Worm (Caenorhabditis elegans) whole organism, L4 larva: ENCODE measurements around the gene egl-4.

Experiments
- R02D3.7 ChIP-seq: fragments of 150-350 bp; sonication (generic microtip); optimal IDR thresholded peaks from 3 replicates; lab custom pipeline; 2014; ENCODE audit warnings: missing biosample characterization, missing genetic modification characterization
- aha-1 ChIP-seq: fragments of 150-350 bp; peaks from one replicate; lab custom pipeline; 2014; ENCODE audit warnings: missing biosample characterization, missing genetic modification characterization
- hlh-30 ChIP-seq: sonication (generic microtip); optimal IDR thresholded peaks from 2 replicates; lab custom pipeline; 2017; ENCODE audit warnings: antibody characterized with exemption, mild to moderate bottlenecking, missing genetic modification characterization, missing compliant biosample characterization; ENCODE audit not compliant: insufficient read depth
- lin-38 ChIP-seq: fragments of 200-800 bp; sonication (Bioruptor generic); IDR thresholded peaks from 2 replicates; pipeline ENCODE4 v1.3.6; 2022; ENCODE audit warnings: missing genetic modification reagents, missing genetic modification characterization, missing compliant biosample characterization
- lir-3 ChIP-seq: sonication (generic microtip); optimal IDR thresholded peaks from 2 replicates; lab custom pipeline; 2016; ENCODE audit warnings: mild to moderate bottlenecking, missing genetic modification characterization, missing compliant biosample characterization
- lsy-2 ChIP-seq, 2 experiments: fragments of 150-350 bp in 1 of 2; sonication (generic microtip) in 1 of 2; optimal IDR thresholded peaks; 2 replicates each; lab custom pipeline; 2014 to 2017; ENCODE audit warnings: missing biosample characterization in 2 of 2, missing genetic modification characterization in 2 of 2
- nhr-28 ChIP-seq: fragments of 150-350 bp; optimal IDR thresholded peaks from 2 replicates; lab custom pipeline; 2014; ENCODE audit warnings: missing biosample characterization, missing genetic modification characterization

The egl-4 gene

DNA sequence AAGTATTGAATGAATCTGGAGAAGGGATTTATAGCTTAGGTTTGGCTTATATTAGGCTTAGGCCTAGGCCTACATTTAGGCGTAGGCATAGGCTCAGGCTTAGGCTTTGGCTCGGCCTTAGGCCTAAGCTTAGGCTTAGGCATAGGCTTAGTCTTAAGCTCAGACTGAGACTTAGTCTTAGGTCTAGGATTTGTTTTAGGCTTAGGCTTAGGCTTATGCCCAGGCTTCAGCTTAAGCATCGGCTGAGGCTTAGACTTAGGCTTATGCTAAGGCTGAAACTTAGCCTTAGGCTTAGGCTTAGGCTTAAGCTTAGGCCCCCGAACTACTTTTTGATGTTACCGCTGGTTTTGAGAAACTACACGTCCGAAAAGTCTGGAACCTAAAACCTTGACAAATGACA is 72.6 kb downstream of the egl-4 start (continued):
- TF ChIP-seq aha-1 (tag; lab: Kevin White, UChicago): peak; percentile 65
- TF ChIP-seq, all 104 proteins: peak for 2

DNA sequence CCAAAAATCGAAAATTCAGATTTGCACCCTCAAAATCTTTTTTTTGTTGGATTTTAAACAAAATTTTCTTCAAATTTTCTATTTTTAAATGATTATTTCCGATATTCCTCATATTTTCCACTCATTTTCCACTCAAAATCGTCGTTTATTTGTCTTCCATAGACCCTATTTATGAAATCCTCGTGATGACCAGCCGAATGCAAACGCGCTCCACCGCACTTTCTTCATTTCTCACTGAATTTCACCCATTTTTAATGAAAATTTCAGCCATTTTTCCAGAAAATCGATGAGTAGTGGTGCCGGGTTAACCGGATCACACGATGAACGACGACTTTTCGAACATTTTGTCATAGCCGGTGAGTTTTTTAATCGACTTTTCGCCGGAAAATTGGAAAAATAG is 75.9 kb downstream of the egl-4 start, which contains the start of gene denn-4:
Gene denn-4, plus strand, starts transcription at position 280 of the 400 bp plus-strand sequence.
- peak; percentile 91 for TF ChIP-seq lin-38 (GFP tag; lab: Robert Waterston, UW)
- TF ChIP-seq lsy-2 (tag; optimal IDR thresholded peaks at IDR 0.05; lab: Kevin White, UChicago): peak in 1 of 2 experiments; percentile 14
- TF ChIP-seq nhr-28: peak; percentile 6
- TF ChIP-seq hlh-30 (tag; lab: Kevin White, UChicago): peak; percentile 85
- no peak for TF ChIP-seq lir-3 (tag; lab: Kevin White, UChicago)

DNA sequence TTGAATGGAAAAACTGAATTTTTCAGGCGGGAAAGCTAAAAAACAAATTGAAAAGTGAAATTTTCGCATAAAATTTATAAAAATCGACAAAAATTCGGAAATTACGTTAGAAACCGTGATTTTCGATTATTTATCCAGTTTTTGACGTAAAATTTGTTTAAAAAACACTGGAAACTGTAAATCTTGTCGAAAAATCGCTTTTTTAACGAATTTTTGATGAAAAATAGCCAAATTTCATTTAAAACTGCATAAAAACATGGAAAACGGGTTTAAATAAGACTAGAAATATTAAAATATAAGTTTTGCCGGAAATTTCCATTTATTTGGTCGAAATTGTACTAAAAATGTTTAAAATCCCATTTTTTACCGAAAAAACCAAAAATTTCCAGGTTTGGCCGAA is 76.3 kb downstream of the egl-4 start:
- no peak for TF ChIP-seq R02D3.7 (tag; lab: Kevin White, UChicago)
- TF ChIP-seq aha-1 (tag; lab: Kevin White, UChicago): peak; percentile 96
